Fruit fly (Drosophila melanogaster) whole organism, embryonic: ENCODE data around the gene CAH6.

Source experiments
- BtbVII ChIP-seq: fragments of 200-800 bp; sonication (Bioruptor generic); optimal IDR thresholded peaks from 3 replicates; lab custom pipeline; 2017; ENCODE audit warnings: missing biosample characterization, mild to moderate bottlenecking, missing genetic modification characterization
- CG10274 ChIP-seq: fragments of 200-800 bp; sonication (Bioruptor generic); optimal IDR thresholded peaks from 3 replicates; lab custom pipeline; 2017; ENCODE audit warnings: missing biosample characterization, mild to moderate bottlenecking, missing genetic modification characterization
- CG10431 ChIP-seq: fragments of 200-800 bp; sonication (Bioruptor generic); optimal IDR thresholded peaks from 3 replicates; lab custom pipeline; 2018; ENCODE audit warnings: missing biosample characterization, mild to moderate bottlenecking, missing genetic modification characterization
- CG12219 ChIP-seq: fragments of 200-800 bp; sonication (Bioruptor generic); optimal IDR thresholded peaks from 3 replicates; lab custom pipeline; 2018; ENCODE audit warnings: missing biosample characterization, mild to moderate bottlenecking, missing genetic modification characterization
- CG12659 ChIP-seq: fragments of 200-800 bp; sonication (Bioruptor generic); optimal IDR thresholded peaks from 3 replicates; lab custom pipeline; 2017; ENCODE audit warnings: mild to moderate bottlenecking, missing biosample characterization, missing genetic modification reagents, missing genetic modification characterization
- CG12744 ChIP-seq: fragments of 200-800 bp; sonication (Bioruptor generic); optimal IDR thresholded peaks from 2 replicates; lab custom pipeline; 2016; ENCODE audit warnings: missing biosample characterization, missing genetic modification characterization
- CG12769 ChIP-seq: fragments of 200-800 bp; sonication (Bioruptor generic); optimal IDR thresholded peaks from 2 replicates; lab custom pipeline; 2019; ENCODE audit warnings: missing biosample characterization, mild to moderate bottlenecking, missing genetic modification characterization, moderate library complexity
- CG12942 ChIP-seq: fragments of 200-800 bp; sonication (Bioruptor generic); optimal IDR thresholded peaks from 3 replicates; lab custom pipeline; 2016; ENCODE audit warnings: missing biosample characterization, missing genetic modification characterization
- CG13123 ChIP-seq: fragments of 200-800 bp; sonication (Bioruptor generic); optimal IDR thresholded peaks from 2 replicates; lab custom pipeline; 2016; ENCODE audit warnings: missing biosample characterization, missing genetic modification characterization
- CG16813 ChIP-seq: fragments of 200-800 bp; sonication (Bioruptor generic); IDR thresholded peaks from 3 replicates; pipeline ENCODE4 v1.3.6; 2022; ENCODE audit warnings: missing biosample characterization, missing genetic modification characterization; ENCODE audit not compliant: partially characterized antibody
- CG17186 ChIP-seq: fragments of 200-800 bp; sonication (Bioruptor generic); optimal IDR thresholded peaks from 3 replicates; lab custom pipeline; 2017; ENCODE audit warnings: missing biosample characterization, missing genetic modification reagents, missing genetic modification characterization
- CG17385 ChIP-seq: fragments of 200-800 bp; sonication (Bioruptor generic); optimal IDR thresholded peaks from 3 replicates; lab custom pipeline; 2018; ENCODE audit warnings: missing biosample characterization, mild to moderate bottlenecking, missing genetic modification characterization
- CG18476 ChIP-seq: fragments of 200-800 bp; sonication (Bioruptor generic); optimal IDR thresholded peaks from 2 replicates; lab custom pipeline; 2016; ENCODE audit warnings: missing biosample characterization, mild to moderate bottlenecking, missing genetic modification characterization
- CG18599 ChIP-seq: fragments of 200-800 bp; sonication (Bioruptor generic); optimal IDR thresholded peaks from 3 replicates; lab custom pipeline; 2017; ENCODE audit warnings: missing biosample characterization, missing genetic modification characterization, mild to moderate bottlenecking, moderate library complexity, missing genetic modification reagents
- CG2202 ChIP-seq: fragments of 200-800 bp; sonication (Bioruptor generic); optimal IDR thresholded peaks from 2 replicates; lab custom pipeline; 2018; ENCODE audit warnings: missing biosample characterization, mild to moderate bottlenecking, missing genetic modification characterization
- CG2678 ChIP-seq: fragments of 200-800 bp; sonication (Bioruptor generic); optimal IDR thresholded peaks from 3 replicates; lab custom pipeline; 2019; ENCODE audit warnings: missing biosample characterization, mild to moderate bottlenecking, missing genetic modification characterization, moderate library complexity
- CG3163 ChIP-seq: fragments of 200-800 bp; sonication (Bioruptor generic); optimal IDR thresholded peaks from 3 replicates; lab custom pipeline; 2016; ENCODE audit warnings: missing biosample characterization, missing genetic modification characterization
- CG6175 ChIP-seq: fragments of 200-800 bp; sonication (Bioruptor generic); IDR thresholded peaks from 3 replicates; pipeline ENCODE4 v1.3.6; 2022; ENCODE audit warnings: missing biosample characterization, missing genetic modification characterization
- CG7987 ChIP-seq: fragments of 200-800 bp; sonication (Bioruptor generic); optimal IDR thresholded peaks from 2 replicates; lab custom pipeline; 2018; ENCODE audit warnings: missing biosample characterization, mild to moderate bottlenecking, missing genetic modification characterization, moderate library complexity
- CG8478 ChIP-seq: fragments of >200 bp; optimal IDR thresholded peaks from 2 replicates; lab custom pipeline; 2018
- CG8924 ChIP-seq: fragments of 200-800 bp; optimal IDR thresholded peaks from 3 replicates; lab custom pipeline; 2019; ENCODE audit warnings: missing biosample characterization, mild to moderate bottlenecking, missing genetic modification characterization, moderate library complexity
- CG9215 ChIP-seq: fragments of 200-800 bp; sonication (Bioruptor generic); IDR thresholded peaks from 2 replicates; pipeline ENCODE4 v1.3.6; 2022; ENCODE audit warnings: missing biosample characterization, missing genetic modification characterization
- CG9437 ChIP-seq: fragments of 200-800 bp; sonication (Bioruptor generic); optimal IDR thresholded peaks from 2 replicates; lab custom pipeline; 2018; ENCODE audit warnings: missing biosample characterization, mild to moderate bottlenecking, missing genetic modification characterization
- CG9797 ChIP-seq: fragments of 200-800 bp; sonication (Bioruptor generic); optimal IDR thresholded peaks from 3 replicates; lab custom pipeline; 2018; ENCODE audit warnings: missing biosample characterization, mild to moderate bottlenecking, missing genetic modification characterization
- CkIIα-i1 ChIP-seq: fragments of 200-800 bp; sonication (Bioruptor generic); IDR thresholded peaks from 2 replicates; pipeline ENCODE4 v1.3.6; 2022; ENCODE audit warnings: missing biosample characterization, missing genetic modification characterization
- D19B ChIP-seq: fragments of 200-800 bp; sonication (Bioruptor generic); optimal IDR thresholded peaks from 2 replicates; lab custom pipeline; 2017; ENCODE audit warnings: missing biosample characterization, mild to moderate bottlenecking, missing genetic modification characterization
- E2f1 ChIP-seq: fragments of 200-800 bp; sonication (Bioruptor generic); IDR thresholded peaks from 2 replicates; pipeline ENCODE4 v1.3.6; 2022; ENCODE audit warnings: missing biosample characterization, missing genetic modification characterization
- E2f2 ChIP-seq: fragments of 200-800 bp; sonication (Bioruptor generic); IDR thresholded peaks from 2 replicates; pipeline ENCODE4 v1.3.6; 2022; ENCODE audit warnings: missing biosample characterization, missing genetic modification characterization
- Gsc ChIP-seq: fragments of 200-800 bp; sonication (Bioruptor generic); IDR thresholded peaks from 2 replicates; pipeline ENCODE4 v1.3.6; 2022; ENCODE audit warnings: missing biosample characterization, missing genetic modification characterization
- Gug ChIP-seq: fragments of 200-800 bp; sonication (Bioruptor generic); IDR thresholded peaks from 4 replicates; pipeline ENCODE4 v1.3.6; 2022; ENCODE audit warnings: missing biosample characterization, missing genetic modification characterization
- HLH54F ChIP-seq: fragments of 200-800 bp; sonication (Bioruptor generic); optimal IDR thresholded peaks from 3 replicates; lab custom pipeline; 2016; ENCODE audit warnings: missing biosample characterization, missing genetic modification characterization
- HmgD ChIP-seq: fragments of 200-800 bp; sonication (Bioruptor generic); optimal IDR thresholded peaks from 3 replicates; lab custom pipeline; 2016; ENCODE audit warnings: missing biosample characterization, missing genetic modification characterization
- Myb ChIP-seq: fragments of 200-800 bp; sonication (Bioruptor generic); optimal IDR thresholded peaks from 2 replicates; lab custom pipeline; 2016; ENCODE audit warnings: missing biosample characterization, missing genetic modification characterization
- Scr ChIP-seq: fragments of 200-800 bp; sonication (Bioruptor generic); IDR thresholded peaks from 2 replicates; pipeline ENCODE4 v1.3.6; 2022; ENCODE audit warnings: missing biosample characterization, missing genetic modification characterization; ENCODE audit not compliant: partially characterized antibody
- ab ChIP-seq: fragments of 200-800 bp; sonication (Bioruptor generic); optimal IDR thresholded peaks from 2 replicates; lab custom pipeline; 2016; ENCODE audit warnings: missing biosample characterization, missing genetic modification characterization
- al ChIP-seq: fragments of 200-800 bp; sonication (Bioruptor generic); IDR thresholded peaks from 2 replicates; pipeline ENCODE4 v1.3.6; 2022; ENCODE audit warnings: missing biosample characterization, missing genetic modification characterization
- bsh ChIP-seq, 2 experiments: fragments of 200-800 bp; sonication (Bioruptor generic); optimal IDR thresholded peaks; 2 replicates each; lab custom pipeline; 2017 to 2018; ENCODE audit warnings: mild to moderate bottlenecking in 2 of 2, missing biosample characterization in 2 of 2, missing genetic modification characterization in 2 of 2, moderate library complexity in 1 of 2
- cas ChIP-seq: fragments of 200-800 bp; sonication (Bioruptor generic); IDR thresholded peaks from 2 replicates; pipeline ENCODE4 v1.3.6; 2022; ENCODE audit warnings: missing biosample characterization, missing genetic modification characterization
- chm ChIP-seq: fragments of 200-800 bp; sonication (Bioruptor generic); IDR thresholded peaks from 2 replicates; pipeline ENCODE4 v1.3.6; 2022; ENCODE audit warnings: missing biosample characterization, missing genetic modification characterization
- ci ChIP-seq: fragments of 200-800 bp; sonication (Bioruptor generic); IDR thresholded peaks from 3 replicates; pipeline ENCODE4 v1.3.6; 2022; ENCODE audit warnings: missing biosample characterization, missing genetic modification characterization
- dpn ChIP-seq, 2 experiments: fragments of 200-800 bp; sonication (Bioruptor generic); optimal IDR thresholded peaks; 3 replicates each; lab custom pipeline; 2016; ENCODE audit warnings: missing biosample characterization in 2 of 2, missing genetic modification characterization in 2 of 2
- eve ChIP-seq, 2 experiments: fragments of >200 bp; optimal IDR thresholded peaks; 2 replicates each; lab custom pipeline; 2017; ENCODE audit warnings: missing biosample characterization in 2 of 2, missing genetic modification characterization in 2 of 2
- fd3F ChIP-seq: fragments of 200-800 bp; sonication (Bioruptor generic); optimal IDR thresholded peaks from 2 replicates; lab custom pipeline; 2018; ENCODE audit warnings: missing biosample characterization, mild to moderate bottlenecking, missing genetic modification characterization, moderate library complexity
- luna ChIP-seq: fragments of 200-800 bp; sonication (Bioruptor generic); optimal IDR thresholded peaks from 2 replicates; lab custom pipeline; 2016; ENCODE audit warnings: missing biosample characterization, missing genetic modification characterization
- oc ChIP-seq: fragments of 200-800 bp; sonication (Bioruptor generic); optimal IDR thresholded peaks from 2 replicates; lab custom pipeline; 2018; ENCODE audit warnings: missing biosample characterization, mild to moderate bottlenecking, missing genetic modification characterization, moderate library complexity
- p53 ChIP-seq: fragments of 200-800 bp; sonication (Bioruptor generic); optimal IDR thresholded peaks from 2 replicates; lab custom pipeline; 2016; ENCODE audit warnings: missing biosample characterization, missing genetic modification characterization
- pb ChIP-seq: fragments of 200-800 bp; sonication (Bioruptor generic); optimal IDR thresholded peaks from 3 replicates; lab custom pipeline; 2016; ENCODE audit warnings: missing biosample characterization, missing genetic modification characterization
- peb ChIP-seq: fragments of 200-800 bp; sonication (Bioruptor generic); IDR thresholded peaks from 2 replicates; pipeline ENCODE4 v1.3.6; 2022; ENCODE audit warnings: missing biosample characterization, missing genetic modification characterization
- tio ChIP-seq: fragments of 200-800 bp; sonication (Bioruptor generic); optimal IDR thresholded peaks from 2 replicates; lab custom pipeline; 2017; ENCODE audit warnings: missing biosample characterization, missing genetic modification characterization, inconsistent platforms
- wdn ChIP-seq: fragments of 200-800 bp; sonication (Bioruptor generic); IDR thresholded peaks from 2 replicates; pipeline ENCODE4 v1.3.6; 2022; ENCODE audit warnings: missing biosample characterization, missing genetic modification characterization

The CAH6 gene

DNA sequence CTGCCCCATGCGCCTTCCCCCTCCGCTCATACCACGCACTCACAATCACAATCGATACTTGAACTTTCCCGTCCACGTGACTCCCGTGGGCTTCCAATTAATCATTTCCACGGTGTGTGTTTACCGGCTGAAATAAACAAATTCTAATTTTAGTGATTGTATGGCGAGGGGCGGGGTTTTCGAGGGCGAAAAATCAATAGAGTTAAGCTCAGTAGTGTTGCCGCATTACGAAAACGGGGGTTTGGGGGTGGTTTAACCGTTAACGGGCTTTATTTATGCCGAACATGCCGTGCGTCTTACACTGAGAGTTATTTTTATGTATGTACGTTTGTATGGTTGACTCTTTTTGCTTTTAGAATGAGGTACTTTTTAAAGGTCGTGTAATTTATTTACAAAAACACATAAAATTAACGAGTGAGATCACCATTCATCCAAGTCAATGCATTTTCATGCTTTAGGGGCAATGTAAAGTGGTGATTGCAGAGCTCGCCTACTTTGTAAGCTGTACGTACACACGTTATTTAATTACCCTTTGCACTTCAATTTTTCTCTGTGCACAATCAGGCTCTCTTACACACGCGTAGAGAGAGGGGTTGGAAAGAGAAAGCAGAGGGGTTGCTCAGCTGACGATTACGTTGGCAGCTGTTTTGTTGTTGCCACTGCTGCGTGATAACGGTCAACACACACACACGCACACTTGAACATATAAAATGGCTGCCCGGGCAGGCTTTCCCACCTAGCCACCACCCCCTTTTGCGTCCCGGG lies 35.1 kb upstream of the CAH6 start (continued):
- TF ChIP-seq al (GFP tag; lab: Robert Waterston, UW) (no peak), CG16813 (no peak), CG12744 (GFP tag; lab: Kevin White, UChicago) (peak; percentile 77), CG12769 (tag; lab: Kevin White, UChicago) (peak; percentile 90), fd3F (GFP tag; lab: Kevin White, UChicago) (peak; percentile 64), CG2678 (peak; percentile 91), CG17186 (GFP tag; lab: Kevin White, UChicago) (peak; percentile 15), E2f2 (GFP tag; lab: Robert Waterston, UW) (no peak), CG10274 (GFP tag; lab: Kevin White, UChicago) (peak; percentile 63), CG9215 (GFP tag; lab: Robert Waterston, UW) (no peak), CG18476 (peak; percentile 76), CG10431 (GFP tag; lab: Kevin White, UChicago) (peak; percentile 57), Myb (GFP tag; lab: Kevin White, UChicago) (peak; percentile 76), CG6175 (GFP tag; lab: Robert Waterston, UW) (no peak), CG9437 (peak; percentile 73), CG12219 (GFP tag; lab: Kevin White, UChicago) (peak; percentile 89), CG18599 (peak; percentile 95), HmgD (GFP tag; lab: Kevin White, UChicago) (peak; percentile 79), CG2202 (peak; percentile 68), p53 (GFP tag; lab: Kevin White, UChicago) (peak; percentile 37), CG13123 (GFP tag; lab: Kevin White, UChicago) (peak; percentile 53), wdn (no peak), cas (GFP tag; lab: Robert Waterston, UW) (no peak), CG7987 (GFP tag; lab: Kevin White, UChicago) (no peak), dpn (GFP tag; optimal IDR thresholded peaks at IDR 0.05; lab: Kevin White, UChicago) (peak; percentile 85 to 89), peb (GFP tag; lab: Robert Waterston, UW) (no peak), E2f1 (no peak), eve (GFP tag; optimal IDR thresholded peaks at IDR 0.05; lab: Kevin White, UChicago) (peak in 1 of 2 experiments; percentile 26), oc (peak; percentile 78), bsh (GFP tag; optimal IDR thresholded peaks at IDR 0.05; lab: Kevin White, UChicago) (peak; percentile 32 to 81), CG8924 (tag; lab: Kevin White, UChicago) (peak; percentile 87), CG3163 (GFP tag; lab: Kevin White, UChicago) (peak; percentile 79), ci (GFP tag; lab: Robert Waterston, UW) (no peak), tio (GFP tag; lab: Kevin White, UChicago) (no peak), CG12942 (GFP tag; lab: Kevin White, UChicago) (peak; percentile 77), BtbVII (peak; percentile 70), CkIIα-i1 (GFP tag; lab: Robert Waterston, UW) (no peak), luna (GFP tag; lab: Kevin White, UChicago) (peak; percentile 74), chm (GFP tag; lab: Robert Waterston, UW) (no peak), Gug (GFP tag; lab: Robert Waterston, UW) (peak; percentile 58; the same call in 3 of the 4 replicates), Gsc (no peak), HLH54F (GFP tag; lab: Kevin White, UChicago) (peak; percentile 79), CG17385 (peak; percentile 78), Scr (GFP tag; lab: Robert Waterston, UW) (no peak), CG9797 (GFP tag; lab: Kevin White, UChicago) (no peak), ab (GFP tag; lab: Kevin White, UChicago) (peak; percentile 42), D19B (GFP tag; lab: Kevin White, UChicago) (peak; percentile 67), CG8478 (lab: Kevin White, UChicago) (no peak), CG12659 (GFP tag; lab: Kevin White, UChicago) (peak; percentile 87), pb (GFP tag; lab: Kevin White, UChicago) (peak; percentile 86)
